Fruit fly (Drosophila melanogaster): ENCODE measurements around the gene CG10565.

Gene CG10565

dm6 chr3L:21098602-21099001, 37.6 kb downstream of the CG10565 start (continued):
- TF ChIP-seq gcm2 (GFP tag; optimal IDR thresholded peaks at IDR 0.05), result no peak
- no peak for TF ChIP-seq CG6254 (GFP tag; optimal IDR thresholded peaks at IDR 0.05)
- TF ChIP-seq mld (GFP tag; IDR thresholded peaks at IDR 0.05; ENCODE audit: partially characterized antibody), result no peak
- no peak for TF ChIP-seq usp (GFP tag; optimal IDR thresholded peaks at IDR 0.05)
- no peak for TF ChIP-seq amos (GFP tag; IDR thresholded peaks at IDR 0.05; ENCODE audit: partially characterized antibody)
- TF ChIP-seq Hmx (GFP tag; optimal IDR thresholded peaks at IDR 0.05), result no peak
- TF ChIP-seq fd3F (GFP tag; optimal IDR thresholded peaks at IDR 0.05), result no peak
- no peak for TF ChIP-seq trh (GFP tag; optimal IDR thresholded peaks at IDR 0.05)
- TF ChIP-seq twi (tag; optimal IDR thresholded peaks at IDR 0.05), result no peak
- no peak for TF ChIP-seq dysf (GFP tag; IDR thresholded peaks at IDR 0.05)
- TF ChIP-seq pros (GFP tag; optimal IDR thresholded peaks at IDR 0.05), result no peak
- no peak for TF ChIP-seq chn (GFP tag; optimal IDR thresholded peaks at IDR 0.05)
- no peak for TF ChIP-seq CG9437 (GFP tag; optimal IDR thresholded peaks at IDR 0.05)
- TF ChIP-seq jigr1 (GFP tag; IDR thresholded peaks at IDR 0.05), result no peak
- TF ChIP-seq CG6175 (GFP tag; IDR thresholded peaks at IDR 0.05), result 0 out of 3 replicates have a peak, but pooled peaks have one; percentile 23

DNA sequence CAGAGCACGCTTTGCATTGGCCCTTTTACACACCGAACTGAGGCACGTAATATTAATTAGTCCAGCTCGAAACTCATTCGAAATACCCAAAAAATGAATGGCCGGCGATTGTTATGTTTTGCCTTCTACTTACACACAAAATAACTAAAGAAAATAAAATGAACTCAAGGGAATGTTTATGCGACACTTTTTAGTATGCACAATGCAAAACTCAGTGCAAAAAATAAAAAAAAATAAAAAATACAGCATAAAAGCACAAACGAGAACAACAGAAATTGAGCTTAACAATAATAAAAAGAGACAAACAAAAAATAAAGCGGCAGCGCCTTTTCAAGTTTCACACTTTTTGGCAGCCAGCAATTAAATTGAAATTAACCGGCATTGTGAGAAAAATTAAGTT, 38.8 kb downstream of the CG10565 start:
- TF ChIP-seq TFAM (GFP tag; optimal IDR thresholded peaks at IDR 0.05) (no peak), CG4360 (GFP tag; IDR thresholded peaks at IDR 0.05) (no peak), mld (GFP tag; IDR thresholded peaks at IDR 0.05; ENCODE audit: partially characterized antibody) (no peak)

DNA sequence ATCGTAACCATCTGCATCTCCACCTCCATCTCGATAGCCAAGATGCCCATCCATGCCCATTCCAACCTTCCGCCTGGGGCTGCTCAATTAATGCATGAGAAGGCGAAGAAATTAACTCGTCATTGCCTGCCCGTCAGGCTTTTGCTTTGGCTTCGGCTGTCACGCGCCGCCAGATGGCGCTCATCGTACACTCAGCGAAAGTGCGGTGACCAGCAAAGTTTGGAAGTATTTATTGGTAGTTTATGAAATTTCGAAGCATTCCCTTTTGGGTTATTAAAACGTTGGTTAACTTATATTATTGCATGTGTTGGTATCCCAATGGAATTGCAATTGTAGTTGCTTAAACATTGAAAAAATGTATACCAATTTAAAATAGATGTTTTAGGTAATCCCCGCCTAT, 45.9 kb downstream of the CG10565 start:
- TF ChIP-seq CTCF (GFP tag; optimal IDR thresholded peaks at IDR 0.05) (peak; percentile 86), dmrt99B (tag; optimal IDR thresholded peaks at IDR 0.05) (no peak), sens (GFP tag) (peak; percentile 70)

- TF ChIP-seq CG11456 (GFP tag; IDR thresholded peaks at IDR 0.05), result 0 out of 3 replicates have a peak, but pooled peaks have one; percentile 18
- TF ChIP-seq bab2 (GFP tag; optimal IDR thresholded peaks at IDR 0.05), result no peak
Measured at dm6 chr3L:21088889-21089288, 47.3 kb downstream of the CG10565 start, which contains the start of gene CG33285. Gene CG33285, minus strand, starts transcription at chr3L:21088989.

All from whole organism, embryonic.